Worm (Caenorhabditis elegans): ENCODE measurements around the gene T08D2.8.

- TF ChIP-seq nhr-12 (tag; optimal IDR thresholded peaks at IDR 0.05): no peak
- TF ChIP-seq snpc-4 (tag; optimal IDR thresholded peaks at IDR 0.05): no peak
- no peak for TF ChIP-seq unc-39 (tag; optimal IDR thresholded peaks at IDR 0.05)
- TF ChIP-seq fos-1 (tag; optimal IDR thresholded peaks at IDR 0.05): no peak
- TF ChIP-seq fkh-10 (GFP tag; optimal IDR thresholded peaks at IDR 0.05): no peak
- no peak for TF ChIP-seq egl-27 (tag; optimal IDR thresholded peaks at IDR 0.05)
- TF ChIP-seq ceh-82 (tag; optimal IDR thresholded peaks at IDR 0.05): no peak
Observed at ce11 chrX:147824-148223, 44.8 kb upstream of the T08D2.8 start, which contains the start of gene Y73B3A.11.
